Worm (Caenorhabditis elegans) whole organism, L4/young adult: Measurements from ENCODE around the gene erp-44.2.

ENCODE experiments used
- W03F9.2 ChIP-seq: fragments of 150-350 bp; optimal IDR thresholded peaks from 2 replicates; lab custom pipeline; 2014; ENCODE audit warnings: missing biosample characterization, missing genetic modification characterization
- dao-5 ChIP-seq: sonication (generic microtip); optimal IDR thresholded peaks from 2 replicates; lab custom pipeline; 2016; ENCODE audit warnings: missing genotype, missing genetic modification characterization, moderate library complexity, missing compliant biosample characterization
- him-1 ChIP-seq: sonication (generic microtip); optimal IDR thresholded peaks from 2 replicates; lab custom pipeline; 2016; ENCODE audit warnings: missing genotype, missing genetic modification reagents, missing genetic modification characterization, missing compliant biosample characterization

erp-44.2 gene

ce11 chrIV:7834625-7835228 is at the start of gene erp-44.2:
Gene erp-44.2, minus strand, starts transcription at chrIV:7834675.
- TF ChIP-seq W03F9.2 (tag; lab: Kevin White, UChicago) (no peak), dao-5 (tag; lab: Kevin White, UChicago) (no peak), him-1 (tag; lab: Kevin White, UChicago) (no peak)

- no peak for TF ChIP-seq W03F9.2 (tag; lab: Kevin White, UChicago)
- no peak for TF ChIP-seq him-1 (tag; lab: Kevin White, UChicago)
- no peak for TF ChIP-seq dao-5 (tag; lab: Kevin White, UChicago)
These were observed 47.3 kb upstream of the erp-44.2 start, which contains the start of gene atic-1 for ce11 chrIV:7881726-7882125. Gene atic-1, plus strand, starts transcription at chrIV:7882026.

- TF ChIP-seq W03F9.2 (tag; lab: Kevin White, UChicago) (no peak), dao-5 (tag; lab: Kevin White, UChicago) (no peak), him-1 (tag; lab: Kevin White, UChicago) (no peak)
These were observed 46.7 kb upstream of the erp-44.2 start for ce11 chrIV:7881166-7881565.

- TF ChIP-seq him-1 (tag; lab: Kevin White, UChicago): no peak
- no peak for TF ChIP-seq dao-5 (tag; lab: Kevin White, UChicago)
- no peak for TF ChIP-seq W03F9.2 (tag; lab: Kevin White, UChicago)
These were observed 44.5 kb upstream of the erp-44.2 start, which contains the start of gene srt-73 for ce11 chrIV:7879017-7879416. Gene srt-73, plus strand, starts transcription at chrIV:7879317.

- TF ChIP-seq dao-5 (tag; lab: Kevin White, UChicago) (no peak), W03F9.2 (tag; lab: Kevin White, UChicago) (no peak), him-1 (tag; lab: Kevin White, UChicago) (no peak)
These were observed 43.3 kb upstream of the erp-44.2 start, which contains the start of gene kin-26 for ce11 chrIV:7877781-7878180. Gene kin-26, minus strand, starts transcription at chrIV:7877881.

ce11 chrIV:7877255-7877654 is 42.8 kb upstream of the erp-44.2 start:
- TF ChIP-seq W03F9.2 (tag; lab: Kevin White, UChicago) (no peak), dao-5 (tag; lab: Kevin White, UChicago) (no peak), him-1 (tag; lab: Kevin White, UChicago) (no peak)

- no peak for TF ChIP-seq W03F9.2 (tag; lab: Kevin White, UChicago)
- TF ChIP-seq dao-5 (tag; lab: Kevin White, UChicago): no peak
- TF ChIP-seq him-1 (tag; lab: Kevin White, UChicago): no peak
These were observed 36.0 kb upstream of the erp-44.2 start, which contains the start of gene T06C10.3 for ce11 chrIV:7870451-7870850. Gene T06C10.3, plus strand, starts transcription at chrIV:7870751.

- TF ChIP-seq W03F9.2 (tag; lab: Kevin White, UChicago) (no peak), dao-5 (tag; lab: Kevin White, UChicago) (no peak), him-1 (tag; lab: Kevin White, UChicago) (no peak)
These were observed 34.1 kb upstream of the erp-44.2 start, which contains the start of gene flp-10 for ce11 chrIV:7868607-7869006. Gene flp-10, plus strand, starts transcription at chrIV:7868907.

ce11 chrIV:7851291-7851690 is 16.8 kb upstream of the erp-44.2 start:
- no peak for TF ChIP-seq dao-5 (tag; lab: Kevin White, UChicago)
- no peak for TF ChIP-seq him-1 (tag; lab: Kevin White, UChicago)
- no peak for TF ChIP-seq W03F9.2 (tag; lab: Kevin White, UChicago)

ce11 chrIV:7850329-7850728 is 15.9 kb upstream of the erp-44.2 start:
- TF ChIP-seq him-1 (tag; lab: Kevin White, UChicago) (no peak), W03F9.2 (tag; lab: Kevin White, UChicago) (no peak), dao-5 (tag; lab: Kevin White, UChicago) (no peak)

- TF ChIP-seq W03F9.2 (tag; lab: Kevin White, UChicago): no peak
These were observed 14.8 kb upstream of the erp-44.2 start for ce11 chrIV:7849235-7849634.

- TF ChIP-seq W03F9.2 (tag; lab: Kevin White, UChicago): no peak
- TF ChIP-seq dao-5 (tag; lab: Kevin White, UChicago): no peak
- no peak for TF ChIP-seq him-1 (tag; lab: Kevin White, UChicago)
These were observed 11.9 kb upstream of the erp-44.2 start, which contains the start of gene C06A6.2 for ce11 chrIV:7846386-7846785. Gene C06A6.2, plus strand, starts transcription at chrIV:7846622.

- TF ChIP-seq W03F9.2 (tag; lab: Kevin White, UChicago): peak; percentile 5
- peak; percentile 69 for TF ChIP-seq dao-5 (tag; lab: Kevin White, UChicago)
- TF ChIP-seq him-1 (tag; lab: Kevin White, UChicago): peak; percentile 71
These were observed 11.1 kb upstream of the erp-44.2 start for ce11 chrIV:7845585-7845984.
